Fruit fly (Drosophila melanogaster) Kc167 (cell line): ENCODE measurements around the gene CG3149.

Experiments
- Sin3A ChIP-seq: fragments of >200 bp; optimal IDR thresholded peaks from 2 replicates; lab custom pipeline; 2018; ENCODE audit warnings: missing external identifiers
- insv ChIP-seq: fragments of >200 bp; optimal IDR thresholded peaks from 3 replicates; lab custom pipeline; 2018; ENCODE audit warnings: missing external identifiers
- psq ChIP-seq: fragments of >200 bp; optimal IDR thresholded peaks from 2 replicates; lab custom pipeline; 2017; ENCODE audit warnings: missing external identifiers
- ttk ChIP-seq: sonication (Bioruptor generic); optimal IDR thresholded peaks from 2 replicates; lab custom pipeline; 2017; ENCODE audit warnings: missing external identifiers

DNA sequence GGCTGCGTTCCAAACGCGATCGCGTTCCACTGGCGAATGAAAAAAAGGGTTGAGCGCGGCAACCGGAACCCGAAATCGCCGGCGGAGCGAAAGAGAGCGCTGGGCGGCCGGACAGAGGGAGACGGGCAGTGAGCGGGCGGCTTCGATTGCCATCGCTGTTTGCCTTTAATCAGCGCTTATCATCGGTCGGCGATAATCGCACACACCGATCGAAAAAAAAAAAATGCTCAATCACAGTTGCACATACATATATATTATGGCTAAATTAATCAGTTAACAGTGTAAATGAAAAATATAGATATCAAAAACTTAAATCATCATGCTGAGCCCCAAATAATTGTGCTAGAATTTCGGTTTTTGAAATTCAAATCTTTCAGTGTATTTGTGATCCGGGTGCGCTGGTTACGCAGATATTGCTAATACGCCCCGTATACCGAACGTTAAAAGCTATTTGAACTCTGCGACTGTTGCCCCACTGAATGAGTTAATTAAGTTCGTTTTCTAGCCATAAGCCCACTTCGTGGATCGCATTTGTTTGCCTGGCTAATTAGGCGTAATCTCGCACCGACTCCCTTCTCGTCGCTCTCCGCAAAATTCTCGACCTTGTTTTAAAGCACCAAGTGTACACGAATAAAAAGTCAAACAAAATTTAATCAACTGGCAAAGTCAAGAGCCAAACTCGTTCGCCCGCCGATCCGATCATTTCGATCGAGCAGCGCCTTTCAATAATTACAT, 22.9 kb upstream of the CG3149 start, which contains the start of gene CG33080:
- TF ChIP-seq psq: no peak
- no peak for TF ChIP-seq Sin3A
- no peak for TF ChIP-seq ttk (lab: Kevin White, UChicago)
- TF ChIP-seq insv (lab: Kevin White, UChicago): no peak
